Worm (Caenorhabditis elegans): ENCODE measurements around the gene F55G1.1.

- TF ChIP-seq F39B2.1 (GFP tag; IDR thresholded peaks at IDR 0.05) (no peak), lsl-1 (GFP tag; optimal IDR thresholded peaks at IDR 0.05) (no peak)
Measured at ce11 chrIV:7491464-7491863, at the start of gene F55G1.1.

Measured in whole organism, young adult.